Fruit fly (Drosophila melanogaster) whole organism, pupa: Measurements from ENCODE around the gene Grip91.

ENCODE experiments used
- CG10348 ChIP-seq: fragments of 200-800 bp; sonication (Bioruptor generic); IDR thresholded peaks from 2 replicates; pipeline ENCODE4 v1.3.6; 2022; ENCODE audit warnings: missing biosample characterization, missing genetic modification characterization
- CG12605 ChIP-seq: fragments of 200-800 bp; sonication (Bioruptor generic); IDR thresholded peaks from 2 replicates; pipeline ENCODE4 v1.3.6; 2022; ENCODE audit warnings: missing biosample characterization, missing genetic modification characterization
- CG13204 ChIP-seq: fragments of 200-800 bp; sonication (Bioruptor generic); optimal IDR thresholded peaks from 2 replicates; lab custom pipeline; 2018; ENCODE audit warnings: missing biosample characterization, mild to moderate bottlenecking, missing genetic modification characterization, moderate library complexity
- CG14655 ChIP-seq: fragments of 200-800 bp; sonication (Bioruptor generic); optimal IDR thresholded peaks from 3 replicates; lab custom pipeline; 2017; ENCODE audit warnings: mild to moderate bottlenecking, missing biosample characterization, missing genetic modification reagents, missing genetic modification characterization
- CG15710 ChIP-seq: fragments of 200-800 bp; sonication (Bioruptor generic); optimal IDR thresholded peaks from 2 replicates; lab custom pipeline; 2018; ENCODE audit warnings: missing biosample characterization, mild to moderate bottlenecking, missing genetic modification characterization, moderate library complexity
- CG34367 ChIP-seq: fragments of 200-800 bp; sonication (Bioruptor generic); optimal IDR thresholded peaks from 2 replicates; lab custom pipeline; 2018; ENCODE audit warnings: missing biosample characterization, mild to moderate bottlenecking, missing genetic modification characterization
- CG4496 ChIP-seq: fragments of 200-800 bp; sonication (Bioruptor generic); IDR thresholded peaks from 3 replicates; pipeline ENCODE4 v1.3.6; 2022; ENCODE audit warnings: missing biosample characterization, missing genetic modification characterization
- CG8301 ChIP-seq: fragments of 200-800 bp; sonication (Bioruptor generic); optimal IDR thresholded peaks from 2 replicates; lab custom pipeline; 2018; ENCODE audit warnings: missing biosample characterization, mild to moderate bottlenecking, missing genetic modification characterization
- CG9948 ChIP-seq: fragments of 200-800 bp; sonication (Bioruptor generic); optimal IDR thresholded peaks from 2 replicates; lab custom pipeline; 2018; ENCODE audit warnings: missing biosample characterization, mild to moderate bottlenecking, missing genetic modification characterization, moderate library complexity
- Pif1B ChIP-seq: fragments of 200-800 bp; sonication (Bioruptor generic); optimal IDR thresholded peaks from 3 replicates; lab custom pipeline; 2016; ENCODE audit warnings: missing biosample characterization, missing genetic modification characterization
- Snoo ChIP-seq: fragments of 200-800 bp; sonication (Bioruptor generic); optimal IDR thresholded peaks from 3 replicates; lab custom pipeline; 2017; ENCODE audit warnings: missing biosample characterization, mild to moderate bottlenecking, missing genetic modification characterization, inconsistent platforms
- fd96Ca ChIP-seq: fragments of 200-800 bp; sonication (Bioruptor generic); IDR thresholded peaks from 3 replicates; pipeline ENCODE4 v1.3.6; 2022; ENCODE audit warnings: missing biosample characterization, missing genetic modification characterization

DNA sequence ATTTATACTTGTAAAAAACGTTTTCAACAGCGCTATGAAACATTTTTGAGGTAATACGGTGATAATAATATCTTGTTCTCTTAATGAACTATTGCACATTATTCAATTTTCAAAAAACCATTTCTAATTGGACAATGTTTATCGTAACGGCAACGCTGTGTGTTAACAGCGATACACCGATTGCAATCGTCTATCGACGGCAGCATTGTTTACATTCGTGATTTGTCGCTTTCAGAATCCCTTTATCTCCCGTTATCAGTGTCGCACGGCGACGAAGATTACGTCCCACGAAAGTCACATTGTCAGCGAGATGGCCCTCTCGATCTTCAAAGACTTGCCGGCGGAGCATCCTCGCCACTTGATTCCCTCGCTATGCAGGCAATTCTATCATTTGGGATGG, 6.5 kb downstream of the Grip91 start, which contains the start of gene CG11134:
- TF ChIP-seq CG14655 (GFP tag; lab: Kevin White, UChicago) (no peak), CG15710 (no peak), CG10348 (no peak), Pif1B (GFP tag; lab: Kevin White, UChicago) (no peak), CG4496 (GFP tag; lab: Robert Waterston, UW) (no peak), fd96Ca (GFP tag; lab: Robert Waterston, UW) (no peak), CG34367 (tag; lab: Kevin White, UChicago) (no peak), CG12605 (GFP tag; lab: Robert Waterston, UW) (no peak), CG8301 (tag; lab: Kevin White, UChicago) (no peak), Snoo (no peak), CG13204 (GFP tag; lab: Kevin White, UChicago) (no peak), CG9948 (tag; lab: Kevin White, UChicago) (no peak)
